Worm (Caenorhabditis elegans): ENCODE data around the gene scrm-8.

scrm-8 gene

DNA sequence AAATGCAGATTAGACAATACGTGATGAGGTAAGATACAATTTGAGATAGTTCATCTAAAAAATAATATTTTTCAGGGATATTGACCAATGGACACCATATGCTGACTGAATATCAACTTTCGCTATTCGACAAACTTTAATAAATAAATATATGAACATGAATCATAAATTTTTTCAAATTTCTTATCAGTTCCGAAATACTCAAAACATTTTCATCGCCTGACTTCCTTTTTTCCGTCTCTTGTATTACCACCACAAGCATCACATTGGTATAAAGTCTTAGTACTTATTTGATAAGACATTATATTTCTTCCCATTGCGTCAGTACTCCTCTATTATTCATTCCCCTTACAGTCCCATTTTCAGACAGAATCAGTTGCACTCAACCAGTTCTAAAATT lies 12.3 kb upstream of the scrm-8 start, which contains the start of the genes K08D10.10 and R07C12.1:
TSS of gene K08D10.10 (plus strand) at position 93 of the 400 bp plus-strand sequence.
TSS of gene R07C12.1 (plus strand) at position 314 of the 400 bp plus-strand sequence.
- TF ChIP-seq B0310.2 (tag; optimal IDR thresholded peaks at IDR 0.05) (no peak), aly-1 (tag; optimal IDR thresholded peaks at IDR 0.05) (no peak), hnd-1 (tag; optimal IDR thresholded peaks at IDR 0.05) (no peak), ceh-13 (GFP tag; optimal IDR thresholded peaks at IDR 0.05) (no peak), sea-1 (GFP tag; conservative IDR thresholded peaks at IDR 0.05) (no peak), ceh-36 (tag; optimal IDR thresholded peaks at IDR 0.05) (no peak), hmbx-1 (tag; optimal IDR thresholded peaks at IDR 0.05) (no peak), tbx-11 (GFP tag; IDR thresholded peaks at IDR 0.05) (no peak), tbx-37 (GFP tag; conservative IDR thresholded peaks at IDR 0.05) (no peak), flt-1 (GFP tag; IDR thresholded peaks at IDR 0.05) (no peak), ets-7 (tag; optimal IDR thresholded peaks at IDR 0.05) (no peak), hmg-4 (GFP tag; optimal IDR thresholded peaks at IDR 0.05) (no peak)

ce11 chrIV:4154641-4155040 lies 9.9 kb upstream of the scrm-8 start, which contains the start of gene K08D10.14:
Gene K08D10.14, plus strand, starts transcription at chrIV:4154941.
- TF ChIP-seq F13C5.2 (tag; optimal IDR thresholded peaks at IDR 0.05): no peak
- TF ChIP-seq flt-1 (GFP tag; IDR thresholded peaks at IDR 0.05): no peak
- TF ChIP-seq tbx-11 (GFP tag; IDR thresholded peaks at IDR 0.05): no peak
- TF ChIP-seq ceh-36 (tag; optimal IDR thresholded peaks at IDR 0.05): no peak
- no peak for TF ChIP-seq ama-1 (optimal IDR thresholded peaks at IDR 0.05)
- no peak for TF ChIP-seq hmbx-1 (tag; optimal IDR thresholded peaks at IDR 0.05)
- TF ChIP-seq pes-1 (GFP tag; IDR thresholded peaks at IDR 0.05): no peak
- no peak for TF ChIP-seq aly-1 (tag; optimal IDR thresholded peaks at IDR 0.05)
- no peak for TF ChIP-seq B0310.2 (tag; optimal IDR thresholded peaks at IDR 0.05)

DNA sequence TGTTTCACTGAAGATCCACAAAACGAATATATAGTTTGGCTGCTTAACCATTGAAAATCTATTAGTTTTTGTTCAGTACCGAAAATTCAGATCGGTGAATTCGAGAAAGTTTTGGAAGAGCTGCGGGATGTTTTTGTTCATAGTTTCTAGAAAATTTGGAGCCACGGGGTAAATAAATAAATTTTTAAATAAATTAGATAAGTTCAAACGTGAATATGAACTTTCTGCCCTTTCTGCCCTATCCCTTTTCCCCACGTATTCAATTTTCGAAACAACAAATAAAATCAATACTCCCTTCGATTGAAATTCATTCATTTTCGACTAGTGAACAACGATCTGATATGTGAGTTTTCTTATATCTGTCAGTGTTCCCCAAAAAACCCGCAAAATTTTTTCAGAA lies 2.4 kb upstream of the scrm-8 start, which contains the start of gene scrm-5:
TSS of gene scrm-5 (plus strand) at position 301 of the 400 bp plus-strand sequence.
- TF ChIP-seq B0310.2 (tag; optimal IDR thresholded peaks at IDR 0.05) (no peak), ceh-36 (tag; optimal IDR thresholded peaks at IDR 0.05) (no peak), ets-7 (tag; optimal IDR thresholded peaks at IDR 0.05) (no peak), ama-1 (optimal IDR thresholded peaks at IDR 0.05) (no peak), hmbx-1 (tag; optimal IDR thresholded peaks at IDR 0.05) (no peak), ceh-13 (GFP tag; optimal IDR thresholded peaks at IDR 0.05) (no peak), hmg-4 (GFP tag; optimal IDR thresholded peaks at IDR 0.05) (no peak), sea-1 (GFP tag; conservative IDR thresholded peaks at IDR 0.05) (no peak), hnd-1 (tag; optimal IDR thresholded peaks at IDR 0.05) (no peak), tbx-11 (GFP tag; IDR thresholded peaks at IDR 0.05) (no peak), aly-1 (tag; optimal IDR thresholded peaks at IDR 0.05) (no peak), flt-1 (GFP tag; IDR thresholded peaks at IDR 0.05) (no peak), pes-1 (GFP tag; IDR thresholded peaks at IDR 0.05) (no peak), F13C5.2 (tag; optimal IDR thresholded peaks at IDR 0.05) (no peak), scrt-1 (GFP tag; IDR thresholded peaks at IDR 0.05) (no peak), tra-4 (tag; optimal IDR thresholded peaks at IDR 0.05) (no peak), tbx-37 (GFP tag; conservative IDR thresholded peaks at IDR 0.05) (no peak)

- TF ChIP-seq B0310.2 (tag; optimal IDR thresholded peaks at IDR 0.05): no peak
- no peak for TF ChIP-seq hmg-4 (GFP tag; optimal IDR thresholded peaks at IDR 0.05)
These were observed 2.8 kb downstream of the scrm-8 start for ce11 chrIV:4167296-4167695.

ce11 chrIV:4171531-4172163 lies 7.2 kb downstream of the scrm-8 start, which contains the start of the genes K08D10.13 and rnp-2:
Gene K08D10.13, minus strand, starts transcription at chrIV:4171581.
Gene rnp-2, plus strand, starts transcription at chrIV:4172076.
- TF ChIP-seq tbx-37 (GFP tag; conservative IDR thresholded peaks at IDR 0.05): 0 out of 2 replicates have a peak, but pooled peaks have one; percentile 27
- no peak for TF ChIP-seq hmbx-1 (tag; optimal IDR thresholded peaks at IDR 0.05)

DNA sequence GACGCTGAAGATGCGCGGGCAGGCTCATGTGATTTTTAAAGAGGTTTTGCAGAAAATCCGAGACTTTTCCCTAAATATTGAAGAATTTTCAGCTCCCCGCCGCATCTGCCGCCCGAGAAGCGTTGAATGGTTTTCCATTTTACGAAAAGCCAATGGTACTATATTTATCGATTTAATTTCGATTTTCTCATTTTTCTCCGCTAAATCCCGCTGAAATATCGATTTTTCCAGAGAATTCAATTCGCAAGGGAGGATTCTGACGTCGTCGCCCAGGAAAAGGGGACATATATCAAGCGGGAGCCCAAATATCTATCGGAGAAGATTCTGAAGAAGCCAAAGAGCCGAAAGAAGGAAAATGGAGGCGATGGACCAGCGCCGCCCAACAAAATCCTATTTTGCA lies 7.8 kb downstream of the scrm-8 start:
- TF ChIP-seq pes-1 (GFP tag; IDR thresholded peaks at IDR 0.05) (no peak), ceh-13 (GFP tag; optimal IDR thresholded peaks at IDR 0.05) (no peak), flt-1 (GFP tag; IDR thresholded peaks at IDR 0.05) (no peak), F13C5.2 (tag; optimal IDR thresholded peaks at IDR 0.05) (no peak), tbx-37 (GFP tag; conservative IDR thresholded peaks at IDR 0.05) (no peak), ama-1 (optimal IDR thresholded peaks at IDR 0.05) (no peak), B0310.2 (tag; optimal IDR thresholded peaks at IDR 0.05) (no peak), ets-7 (tag; optimal IDR thresholded peaks at IDR 0.05) (no peak), hmg-4 (GFP tag; optimal IDR thresholded peaks at IDR 0.05) (no peak), hnd-1 (tag; optimal IDR thresholded peaks at IDR 0.05) (no peak)

DNA sequence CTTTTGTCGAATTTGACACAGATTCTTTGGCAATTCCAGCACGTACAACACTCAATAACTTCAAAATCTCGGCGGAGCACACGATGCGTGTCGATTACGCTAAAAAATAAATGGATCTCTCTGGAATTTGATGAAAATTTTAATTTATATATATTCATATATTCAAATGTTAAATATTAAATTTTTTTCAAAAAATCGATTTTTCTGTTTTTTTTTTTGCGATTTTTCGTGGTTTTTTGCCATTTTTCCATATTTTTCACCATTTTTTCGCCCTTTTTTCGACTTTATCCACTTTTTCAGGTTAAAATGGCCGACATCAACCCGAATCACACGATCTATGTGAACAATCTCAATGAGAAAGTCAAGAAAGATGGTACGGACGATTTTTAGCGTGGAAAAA lies 9.3 kb downstream of the scrm-8 start, which contains the start of gene rnp-3:
TSS of gene rnp-3 (plus strand) at position 301 of the 400 bp plus-strand sequence.
- TF ChIP-seq hmg-4 (GFP tag; optimal IDR thresholded peaks at IDR 0.05): no peak
- no peak for TF ChIP-seq ets-7 (tag; optimal IDR thresholded peaks at IDR 0.05)
- no peak for TF ChIP-seq tra-4 (tag; optimal IDR thresholded peaks at IDR 0.05)
- TF ChIP-seq hnd-1 (tag; optimal IDR thresholded peaks at IDR 0.05): no peak
- no peak for TF ChIP-seq pes-1 (GFP tag; IDR thresholded peaks at IDR 0.05)
- TF ChIP-seq ceh-36 (tag; optimal IDR thresholded peaks at IDR 0.05): no peak
- no peak for TF ChIP-seq scrt-1 (GFP tag; IDR thresholded peaks at IDR 0.05)
- TF ChIP-seq aly-1 (tag; optimal IDR thresholded peaks at IDR 0.05): no peak
- no peak for TF ChIP-seq hmbx-1 (tag; optimal IDR thresholded peaks at IDR 0.05)
- TF ChIP-seq B0310.2 (tag; optimal IDR thresholded peaks at IDR 0.05): no peak
- no peak for TF ChIP-seq flt-1 (GFP tag; IDR thresholded peaks at IDR 0.05)
- TF ChIP-seq F13C5.2 (tag; optimal IDR thresholded peaks at IDR 0.05): no peak
- TF ChIP-seq tbx-11 (GFP tag; IDR thresholded peaks at IDR 0.05): no peak
- no peak for TF ChIP-seq ama-1 (optimal IDR thresholded peaks at IDR 0.05)
- TF ChIP-seq ceh-13 (GFP tag; optimal IDR thresholded peaks at IDR 0.05): no peak
- no peak for TF ChIP-seq tbx-37 (GFP tag; conservative IDR thresholded peaks at IDR 0.05)

ce11 chrIV:4176088-4176487 lies 11.6 kb downstream of the scrm-8 start, which contains the start of gene dnj-15:
Gene dnj-15, plus strand, starts transcription at chrIV:4176388.
- no peak for TF ChIP-seq ama-1 (optimal IDR thresholded peaks at IDR 0.05)
- TF ChIP-seq B0310.2 (tag; optimal IDR thresholded peaks at IDR 0.05): no peak
- no peak for TF ChIP-seq scrt-1 (GFP tag; IDR thresholded peaks at IDR 0.05)
- no peak for TF ChIP-seq hmbx-1 (tag; optimal IDR thresholded peaks at IDR 0.05)
- TF ChIP-seq hnd-1 (tag; optimal IDR thresholded peaks at IDR 0.05): no peak
- TF ChIP-seq tra-4 (tag; optimal IDR thresholded peaks at IDR 0.05): no peak
- TF ChIP-seq ceh-13 (GFP tag; optimal IDR thresholded peaks at IDR 0.05): no peak
- TF ChIP-seq sea-1 (GFP tag; conservative IDR thresholded peaks at IDR 0.05): no peak
- TF ChIP-seq tbx-11 (GFP tag; IDR thresholded peaks at IDR 0.05): no peak
- no peak for TF ChIP-seq aly-1 (tag; optimal IDR thresholded peaks at IDR 0.05)
- no peak for TF ChIP-seq ceh-36 (tag; optimal IDR thresholded peaks at IDR 0.05)
- no peak for TF ChIP-seq F13C5.2 (tag; optimal IDR thresholded peaks at IDR 0.05)
- no peak for TF ChIP-seq tbx-37 (GFP tag; conservative IDR thresholded peaks at IDR 0.05)
- TF ChIP-seq flt-1 (GFP tag; IDR thresholded peaks at IDR 0.05): no peak
- no peak for TF ChIP-seq pes-1 (GFP tag; IDR thresholded peaks at IDR 0.05)

All from whole organism, early embryonic.